Fruit fly (Drosophila melanogaster) whole organism, embryonic: ENCODE data around the gene mts.
A peak's percentile ranks its signal among the peaks of the same experiment; 100 is the strongest.

Source experiments
- ATbp ChIP-seq: fragments of 200-800 bp; sonication (Bioruptor generic); optimal IDR thresholded peaks from 2 replicates; lab custom pipeline; 2017; ENCODE audit warnings: missing biosample characterization, mild to moderate bottlenecking, missing genetic modification characterization, missing genetic modification reagents
- Aef1 ChIP-seq: fragments of 200-800 bp; sonication (Bioruptor generic); IDR thresholded peaks from 3 replicates; pipeline ENCODE4 v1.3.6; 2022; ENCODE audit warnings: missing biosample characterization, missing genetic modification characterization
- Atf3 ChIP-seq: fragments of 200-800 bp; sonication (Bioruptor generic); optimal IDR thresholded peaks from 3 replicates; lab custom pipeline; 2016; ENCODE audit warnings: missing biosample characterization, missing genetic modification characterization
- CG10654 ChIP-seq: fragments of 200-800 bp; sonication (Bioruptor generic); optimal IDR thresholded peaks from 2 replicates; lab custom pipeline; 2016; ENCODE audit warnings: missing biosample characterization, missing genetic modification characterization
- CG11504 ChIP-seq: fragments of 200-800 bp; sonication (Bioruptor generic); optimal IDR thresholded peaks from 3 replicates; lab custom pipeline; 2019; ENCODE audit warnings: missing biosample characterization, mild to moderate bottlenecking, missing genetic modification characterization, moderate library complexity
- CG11696 ChIP-seq: fragments of 200-800 bp; sonication (Bioruptor generic); IDR thresholded peaks from 2 replicates; pipeline ENCODE4 v1.3.6; 2022; ENCODE audit warnings: missing biosample characterization, missing genetic modification characterization
- CG11723 ChIP-seq: fragments of 200-800 bp; sonication (Bioruptor generic); optimal IDR thresholded peaks from 2 replicates; lab custom pipeline; 2017; ENCODE audit warnings: missing biosample characterization, mild to moderate bottlenecking, missing genetic modification characterization
- CG12104 ChIP-seq: fragments of 200-800 bp; sonication (Bioruptor generic); optimal IDR thresholded peaks from 3 replicates; lab custom pipeline; 2016; ENCODE audit warnings: missing biosample characterization, missing genetic modification characterization
- CG1233 ChIP-seq: fragments of 200-800 bp; sonication (Bioruptor generic); optimal IDR thresholded peaks from 4 replicates; lab custom pipeline; 2018; ENCODE audit warnings: missing biosample characterization, mild to moderate bottlenecking, missing genetic modification characterization
- CG13894 ChIP-seq: fragments of 200-800 bp; sonication (Bioruptor generic); optimal IDR thresholded peaks from 3 replicates; lab custom pipeline; 2018; ENCODE audit warnings: missing biosample characterization, mild to moderate bottlenecking, missing genetic modification characterization, moderate library complexity
- CG1602 ChIP-seq: fragments of 200-800 bp; sonication (Bioruptor generic); optimal IDR thresholded peaks from 3 replicates; lab custom pipeline; 2016; ENCODE audit warnings: missing biosample characterization, missing genetic modification characterization
- CG18476 ChIP-seq: fragments of 200-800 bp; sonication (Bioruptor generic); optimal IDR thresholded peaks from 2 replicates; lab custom pipeline; 2016; ENCODE audit warnings: missing biosample characterization, mild to moderate bottlenecking, missing genetic modification characterization
- CG2116 ChIP-seq: fragments of 200-800 bp; sonication (Bioruptor generic); optimal IDR thresholded peaks from 3 replicates; lab custom pipeline; 2018; ENCODE audit warnings: missing biosample characterization, mild to moderate bottlenecking, missing genetic modification characterization
- CG2199 ChIP-seq: fragments of 200-800 bp; sonication (Bioruptor generic); IDR thresholded peaks from 3 replicates; pipeline ENCODE4 v1.3.6; 2022; ENCODE audit warnings: missing biosample characterization, missing genetic modification characterization
- CG30403 ChIP-seq: fragments of 200-800 bp; sonication (Bioruptor generic); optimal IDR thresholded peaks from 3 replicates; lab custom pipeline; 2016; ENCODE audit warnings: missing biosample characterization, missing genetic modification characterization
- CG3065 ChIP-seq: fragments of 200-800 bp; sonication (Bioruptor generic); optimal IDR thresholded peaks from 2 replicates; lab custom pipeline; 2016; ENCODE audit warnings: missing biosample characterization, missing genetic modification characterization
- CG4617 ChIP-seq: fragments of 200-800 bp; sonication (Bioruptor generic); optimal IDR thresholded peaks from 3 replicates; lab custom pipeline; 2016; ENCODE audit warnings: missing biosample characterization, missing genetic modification characterization, borderline replicate concordance
- CG6765 ChIP-seq: fragments of 200-800 bp; sonication (Bioruptor generic); optimal IDR thresholded peaks from 3 replicates; lab custom pipeline; 2017; ENCODE audit warnings: missing biosample characterization, mild to moderate bottlenecking, missing genetic modification characterization
- CG6854 ChIP-seq: fragments of 200-800 bp; sonication (Bioruptor generic); optimal IDR thresholded peaks from 3 replicates; lab custom pipeline; 2017; ENCODE audit warnings: missing biosample characterization, mild to moderate bottlenecking, missing genetic modification characterization
- CG7372 ChIP-seq: fragments of 200-800 bp; sonication (Bioruptor generic); IDR thresholded peaks from 2 replicates; pipeline ENCODE4 v1.3.6; 2022; ENCODE audit warnings: missing biosample characterization, missing genetic modification characterization
- CG8281 ChIP-seq: fragments of 200-800 bp; sonication (Bioruptor generic); optimal IDR thresholded peaks from 2 replicates; lab custom pipeline; 2018; ENCODE audit warnings: missing biosample characterization, mild to moderate bottlenecking, missing genetic modification characterization, moderate library complexity
- CHES-1-like ChIP-seq: fragments of 200-800 bp; sonication (Bioruptor generic); optimal IDR thresholded peaks from 2 replicates; lab custom pipeline; 2016; ENCODE audit warnings: missing biosample characterization, missing genetic modification characterization
- Dad ChIP-seq: fragments of 200-800 bp; sonication (Bioruptor generic); optimal IDR thresholded peaks from 3 replicates; lab custom pipeline; 2016; ENCODE audit warnings: missing biosample characterization, missing genetic modification characterization
- Ets97D ChIP-seq: fragments of 200-800 bp; sonication (Bioruptor generic); optimal IDR thresholded peaks from 3 replicates; lab custom pipeline; 2016; ENCODE audit warnings: missing biosample characterization, missing genetic modification characterization
- Hr78 ChIP-seq, 2 experiments: fragments of 200-800 bp in 1 of 2; fragments of >200 bp in 1 of 2; sonication (Bioruptor generic) in 1 of 2; optimal IDR thresholded peaks; 2 replicates each; lab custom pipeline; 2017 to 2019; ENCODE audit warnings: missing biosample characterization in 2 of 2, missing genetic modification characterization in 2 of 2, mild to moderate bottlenecking in 1 of 2, moderate library complexity in 1 of 2
- MESR4 ChIP-seq: fragments of 200-800 bp; sonication (Bioruptor generic); optimal IDR thresholded peaks from 2 replicates; lab custom pipeline; 2018; ENCODE audit warnings: missing biosample characterization, mild to moderate bottlenecking, missing genetic modification characterization, moderate library complexity
- Max ChIP-seq: fragments of 200-800 bp; sonication (Bioruptor generic); optimal IDR thresholded peaks from 2 replicates; lab custom pipeline; 2016; ENCODE audit warnings: missing biosample characterization, mild to moderate bottlenecking, missing genetic modification characterization
- Side ChIP-seq: fragments of 200-800 bp; sonication (Bioruptor generic); optimal IDR thresholded peaks from 2 replicates; lab custom pipeline; 2016; ENCODE audit warnings: missing biosample characterization, missing genetic modification characterization
- Six4 ChIP-seq: fragments of 200-800 bp; sonication (Bioruptor generic); optimal IDR thresholded peaks from 2 replicates; lab custom pipeline; 2016; ENCODE audit warnings: missing biosample characterization, missing genetic modification characterization
- Spps ChIP-seq: fragments of 200-800 bp; sonication (Bioruptor generic); optimal IDR thresholded peaks from 2 replicates; lab custom pipeline; 2018; ENCODE audit warnings: missing biosample characterization, mild to moderate bottlenecking, missing genetic modification characterization
- Sry-β ChIP-seq: fragments of 200-800 bp; sonication (Bioruptor generic); optimal IDR thresholded peaks from 2 replicates; lab custom pipeline; 2018; ENCODE audit warnings: missing biosample characterization, mild to moderate bottlenecking, missing genetic modification characterization, moderate library complexity
- TFAM ChIP-seq: fragments of 200-800 bp; sonication (Bioruptor generic); optimal IDR thresholded peaks from 2 replicates; lab custom pipeline; 2017; ENCODE audit warnings: missing biosample characterization, missing genetic modification characterization, inconsistent platforms
- al ChIP-seq: fragments of 200-800 bp; sonication (Bioruptor generic); IDR thresholded peaks from 2 replicates; pipeline ENCODE4 v1.3.6; 2022; ENCODE audit warnings: missing biosample characterization, missing genetic modification characterization
- ase ChIP-seq: fragments of 200-800 bp; sonication (Bioruptor generic); IDR thresholded peaks from 3 replicates; pipeline ENCODE4 v1.3.6; 2022; ENCODE audit warnings: missing biosample characterization, missing genetic modification characterization
- az2 ChIP-seq: fragments of 200-800 bp; sonication (Bioruptor generic); optimal IDR thresholded peaks from 3 replicates; lab custom pipeline; 2016; ENCODE audit warnings: missing biosample characterization, missing genetic modification characterization
- chif ChIP-seq, 2 experiments: fragments of 200-800 bp; sonication (Bioruptor generic); optimal IDR thresholded peaks; 3 replicates each; lab custom pipeline; 2016; ENCODE audit warnings: missing biosample characterization in 2 of 2, missing genetic modification characterization in 2 of 2
- chm ChIP-seq: fragments of 200-800 bp; sonication (Bioruptor generic); IDR thresholded peaks from 2 replicates; pipeline ENCODE4 v1.3.6; 2022; ENCODE audit warnings: missing biosample characterization, missing genetic modification characterization
- crol ChIP-seq: fragments of 200-800 bp; sonication (Bioruptor generic); IDR thresholded peaks from 2 replicates; pipeline ENCODE4 v1.3.6; 2022; ENCODE audit warnings: missing biosample characterization, missing genetic modification characterization
- dimm ChIP-seq: fragments of 200-800 bp; sonication (Bioruptor generic); IDR thresholded peaks from 2 replicates; pipeline ENCODE4 v1.3.6; 2022; ENCODE audit warnings: missing biosample characterization, missing genetic modification characterization
- esg ChIP-seq: fragments of 200-800 bp; sonication (Bioruptor generic); conservative IDR thresholded peaks from 2 replicates; pipeline ENCODE4 v1.3.6; 2022; ENCODE audit warnings: missing biosample characterization, missing genetic modification characterization
- gfzf ChIP-seq: fragments of 200-800 bp; sonication (Bioruptor generic); optimal IDR thresholded peaks from 2 replicates; lab custom pipeline; 2016; ENCODE audit warnings: missing biosample characterization, mild to moderate bottlenecking, missing genetic modification characterization, moderate library complexity
- lbe ChIP-seq: fragments of 200-800 bp; sonication (Bioruptor generic); optimal IDR thresholded peaks from 2 replicates; lab custom pipeline; 2016; ENCODE audit warnings: missing biosample characterization, mild to moderate bottlenecking, missing genetic modification characterization
- nerfin-1 ChIP-seq: fragments of 200-800 bp; sonication (Bioruptor generic); optimal IDR thresholded peaks from 3 replicates; lab custom pipeline; 2019; ENCODE audit warnings: missing biosample characterization, mild to moderate bottlenecking, missing genetic modification characterization, moderate library complexity
- peb ChIP-seq: fragments of 200-800 bp; sonication (Bioruptor generic); IDR thresholded peaks from 2 replicates; pipeline ENCODE4 v1.3.6; 2022; ENCODE audit warnings: missing biosample characterization, missing genetic modification characterization
- pum ChIP-seq: fragments of 200-800 bp; sonication (Bioruptor generic); optimal IDR thresholded peaks from 2 replicates; lab custom pipeline; 2016; ENCODE audit warnings: missing biosample characterization, missing genetic modification characterization
- salm ChIP-seq: fragments of 200-800 bp; sonication (Bioruptor generic); optimal IDR thresholded peaks from 2 replicates; lab custom pipeline; 2018; ENCODE audit warnings: missing biosample characterization, mild to moderate bottlenecking, missing genetic modification characterization
- sqz ChIP-seq: fragments of 200-800 bp; sonication (Bioruptor generic); optimal IDR thresholded peaks from 3 replicates; lab custom pipeline; 2018; ENCODE audit warnings: missing biosample characterization, mild to moderate bottlenecking, missing genetic modification characterization
- unpg ChIP-seq: fragments of 200-800 bp; sonication (Bioruptor generic); optimal IDR thresholded peaks from 3 replicates; lab custom pipeline; 2018; ENCODE audit warnings: missing biosample characterization, mild to moderate bottlenecking, missing genetic modification characterization, moderate library complexity

mts gene

DNA sequence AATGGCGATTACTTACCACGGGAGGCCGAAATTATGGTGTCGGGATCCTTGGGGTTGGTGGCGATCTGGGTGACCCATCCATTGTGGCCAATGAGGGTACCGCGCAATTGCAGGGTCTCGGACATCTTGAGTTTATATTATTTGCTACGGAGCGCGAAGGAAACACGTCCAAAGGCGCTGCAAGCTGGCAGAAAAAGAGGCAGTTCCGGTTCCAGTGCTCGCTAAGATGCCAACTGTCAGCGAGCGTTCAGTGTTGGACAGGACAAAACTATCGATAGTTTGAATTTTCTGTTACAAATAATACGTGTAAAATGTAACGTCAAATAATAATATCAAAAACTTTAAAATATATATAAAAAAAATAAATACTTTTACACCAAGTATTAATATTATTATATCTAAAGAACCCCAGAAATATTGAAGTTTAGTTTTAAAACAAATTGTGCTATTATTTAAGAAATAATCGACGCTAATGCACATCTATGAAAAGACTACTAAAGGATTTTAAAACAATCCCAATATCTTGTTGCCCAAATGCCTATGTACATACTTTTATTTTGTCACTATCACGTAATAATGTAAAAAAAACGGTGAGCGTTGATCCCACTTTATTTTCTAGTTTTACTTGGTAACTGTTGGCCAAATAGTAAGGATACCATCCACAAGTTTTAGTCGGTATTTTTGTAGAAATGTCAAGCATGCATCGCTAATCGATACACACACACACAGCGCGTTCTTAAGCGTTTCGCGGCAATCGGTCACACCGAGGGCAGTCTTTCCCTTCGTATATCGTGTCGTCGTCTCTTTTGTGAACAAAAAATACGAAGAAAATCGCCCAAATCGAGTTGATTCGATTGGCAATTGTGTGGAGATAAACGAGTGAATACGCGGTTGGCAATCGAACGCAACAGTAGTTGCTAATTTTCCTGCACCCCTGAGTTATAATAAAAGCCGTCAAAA is at the start of gene mts, which contains the start of gene Rack1 (continued):
- TF ChIP-seq CG18476 (GFP tag; lab: Kevin White, UChicago), result peak; percentile 44
- peak; percentile 92 for TF ChIP-seq gfzf
- peak; percentile 90 for TF ChIP-seq sqz (GFP tag; lab: Kevin White, UChicago)
- peak; percentile 85 for TF ChIP-seq ATbp
- TF ChIP-seq Six4, result peak; percentile 63
- peak; percentile 40 for TF ChIP-seq Sry-β
- peak; percentile 57 for TF ChIP-seq CG11504
- peak; percentile 15 for TF ChIP-seq TFAM
- TF ChIP-seq az2 (GFP tag; lab: Kevin White, UChicago), result peak; percentile 65
- TF ChIP-seq Spps (tag; lab: Kevin White, UChicago), result peak; percentile 33
- TF ChIP-seq Ets97D, result peak; percentile 99
- TF ChIP-seq CG6765 (GFP tag; lab: Kevin White, UChicago), result peak; percentile 94
- TF ChIP-seq pum (GFP tag; lab: Kevin White, UChicago), result peak; percentile 63
- TF ChIP-seq CG6854 (GFP tag; lab: Kevin White, UChicago), result peak; percentile 90
- TF ChIP-seq chm (GFP tag; lab: Robert Waterston, UW), result peak; percentile 92
- peak; percentile 41; the same call in 1 of the 2 replicates for TF ChIP-seq peb (GFP tag; lab: Robert Waterston, UW)
- TF ChIP-seq chif (GFP tag; optimal IDR thresholded peaks at IDR 0.05; lab: Kevin White, UChicago), result peak; percentile 45 to 68
- peak; percentile 55; the same call in 1 of the 2 replicates for TF ChIP-seq al (GFP tag; lab: Robert Waterston, UW)
- TF ChIP-seq Max (GFP tag; lab: Kevin White, UChicago), result peak; percentile 72
- TF ChIP-seq MESR4 (GFP tag; lab: Kevin White, UChicago), result peak; percentile 99
- peak; percentile 92 for TF ChIP-seq CG1233 (GFP tag; lab: Kevin White, UChicago)
- peak; percentile 77; the same call in 2 of the 3 replicates for TF ChIP-seq CG2199 (GFP tag; lab: Robert Waterston, UW)
- TF ChIP-seq lbe (GFP tag; lab: Kevin White, UChicago), result peak; percentile 73
- TF ChIP-seq CG11696 (GFP tag; lab: Robert Waterston, UW), result peak; percentile 72
- peak; percentile 64 for TF ChIP-seq CHES-1-like
- TF ChIP-seq CG30403, result peak; percentile 60
- 0 out of 2 replicates have a peak, but pooled peaks have one; percentile 31 for TF ChIP-seq crol (GFP tag; lab: Robert Waterston, UW)
- TF ChIP-seq CG11723, result peak; percentile 84
- peak; percentile 71 for TF ChIP-seq Dad
- peak; percentile 69 for TF ChIP-seq CG3065 (GFP tag; lab: Kevin White, UChicago)
- TF ChIP-seq Hr78 (GFP tag; optimal IDR thresholded peaks at IDR 0.05; lab: Kevin White, UChicago), result no peak
- peak; percentile 70 for TF ChIP-seq CG10654 (GFP tag; lab: Kevin White, UChicago)
- peak; percentile 74; the same call in 2 of the 3 replicates for TF ChIP-seq ase
- peak; percentile 73 for TF ChIP-seq nerfin-1 (tag; lab: Kevin White, UChicago)
- TF ChIP-seq CG8281, result peak; percentile 49
- TF ChIP-seq Atf3 (GFP tag; lab: Kevin White, UChicago), result peak; percentile 43
- peak; percentile 61; the same call in 1 of the 2 replicates for TF ChIP-seq CG7372 (GFP tag; lab: Robert Waterston, UW)
- TF ChIP-seq dimm (GFP tag; lab: Robert Waterston, UW), result no peak
- peak; percentile 79 for TF ChIP-seq CG12104 (GFP tag; lab: Kevin White, UChicago)
- peak; percentile 83 for TF ChIP-seq unpg (GFP tag; lab: Kevin White, UChicago)
- peak; percentile 51 for TF ChIP-seq CG2116 (GFP tag; lab: Kevin White, UChicago)
- peak; percentile 80 for TF ChIP-seq CG13894 (tag; lab: Kevin White, UChicago)
- TF ChIP-seq Aef1, result peak; percentile 64
- peak; percentile 60 for TF ChIP-seq CG4617 (GFP tag; lab: Kevin White, UChicago)
- peak; percentile 80 for TF ChIP-seq Side (GFP tag; lab: Kevin White, UChicago)
- peak; percentile 75 for TF ChIP-seq salm (tag; lab: Kevin White, UChicago)
- no peak for TF ChIP-seq esg (GFP tag; lab: Robert Waterston, UW)
- TF ChIP-seq CG1602 (GFP tag; lab: Kevin White, UChicago), result peak; percentile 77
